Fruit fly (Drosophila melanogaster): ENCODE results near the gene CG42680.

The CG42680 gene

DNA sequence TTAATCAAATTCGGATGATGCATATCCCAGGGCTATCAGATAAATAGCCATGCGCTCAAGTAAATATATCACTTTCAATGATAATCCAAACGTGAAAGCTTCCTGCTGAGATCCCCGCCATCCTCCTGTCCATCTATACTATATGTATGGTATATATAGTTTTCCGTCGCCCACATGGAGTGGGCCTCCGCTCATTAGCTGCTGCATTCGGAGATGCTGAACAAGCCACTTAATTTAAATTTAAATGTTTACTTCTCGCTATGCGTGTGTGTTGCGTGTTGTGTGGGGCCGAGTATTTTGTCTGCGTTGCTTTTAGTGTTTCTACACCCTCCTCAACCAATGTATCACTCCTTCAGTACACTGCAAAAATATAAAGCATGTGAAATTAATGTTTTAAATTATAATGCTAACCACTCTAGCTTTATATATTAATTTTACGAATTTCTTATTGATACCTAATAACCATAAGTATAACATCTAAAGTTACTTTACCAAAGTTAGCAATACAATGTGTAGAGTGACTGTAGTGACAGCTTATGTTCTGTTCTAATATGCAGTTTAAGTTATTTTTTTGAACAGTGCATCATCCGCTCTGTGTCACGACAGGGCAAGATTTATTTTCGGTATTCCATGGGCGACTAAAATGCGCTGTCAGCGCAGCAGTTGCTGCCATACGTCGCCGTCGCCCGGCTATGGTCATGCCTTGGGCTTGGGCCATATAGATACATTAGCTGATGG lies 41.2 kb downstream of the CG42680 start (continued):
- TF ChIP-seq h (optimal IDR thresholded peaks at IDR 0.05), result no peak
- TF ChIP-seq peb (GFP tag; IDR thresholded peaks at IDR 0.05), result peak; percentile 84
- peak; percentile 97 for TF ChIP-seq CG18262 (tag; optimal IDR thresholded peaks at IDR 0.05)
- TF ChIP-seq vnd (GFP tag; IDR thresholded peaks at IDR 0.05; ENCODE audit: partially characterized antibody), result no peak
- peak; percentile 64 for TF ChIP-seq CG3065 (GFP tag; optimal IDR thresholded peaks at IDR 0.05)
- TF ChIP-seq caup (GFP tag; optimal IDR thresholded peaks at IDR 0.05; ENCODE audit: severe bottlenecking), result peak; percentile 58
- TF ChIP-seq Ptx1 (GFP tag; IDR thresholded peaks at IDR 0.05), result peak; percentile 90
- TF ChIP-seq wor (GFP tag; IDR thresholded peaks at IDR 0.05), result peak; percentile 87
- peak in 1 of 2 experiments; percentile 26 for TF ChIP-seq tll (GFP tag; optimal IDR thresholded peaks at IDR 0.05)
- peak; percentile 17 for TF ChIP-seq corto (GFP tag; optimal IDR thresholded peaks at IDR 0.05)
- peak; percentile 84 for TF ChIP-seq CG4328 (GFP tag; optimal IDR thresholded peaks at IDR 0.05)
- TF ChIP-seq CG12659 (GFP tag; optimal IDR thresholded peaks at IDR 0.05), result peak; percentile 77
- peak; percentile 74 for TF ChIP-seq CG17186 (GFP tag; optimal IDR thresholded peaks at IDR 0.05)
- peak; percentile 55; the same call in 2 of the 3 replicates for TF ChIP-seq CG14050 (GFP tag; IDR thresholded peaks at IDR 0.05)
- peak; percentile 82 for TF ChIP-seq CG8281 (tag; optimal IDR thresholded peaks at IDR 0.05)
- TF ChIP-seq fd3F (GFP tag; optimal IDR thresholded peaks at IDR 0.05), result peak; percentile 54
- TF ChIP-seq croc (GFP tag; conservative IDR thresholded peaks at IDR 0.05), result peak; percentile 89
- TF ChIP-seq CG34376 (GFP tag; optimal IDR thresholded peaks at IDR 0.05), result no peak
- peak; percentile 97 for TF ChIP-seq CG2712 (tag; optimal IDR thresholded peaks at IDR 0.05)
- TF ChIP-seq Nf-YA (GFP tag; IDR thresholded peaks at IDR 0.05), result 0 out of 2 replicates have a peak, but pooled peaks have one; percentile 49
- peak in 1 of 3 experiments; percentile 96 for TF ChIP-seq lola (GFP tag; optimal IDR thresholded peaks at IDR 0.05)
- peak; percentile 40 for TF ChIP-seq CG3838 (GFP tag; optimal IDR thresholded peaks at IDR 0.05)
- TF ChIP-seq fru (optimal IDR thresholded peaks at IDR 0.05), result no peak
- TF ChIP-seq ham (GFP tag; IDR thresholded peaks at IDR 0.05), result no peak
- peak; percentile 96 for TF ChIP-seq CG12391 (tag; optimal IDR thresholded peaks at IDR 0.05)
- TF ChIP-seq CG5180 (GFP tag; optimal IDR thresholded peaks at IDR 0.05), result peak; percentile 77
- TF ChIP-seq cwo (GFP tag; optimal IDR thresholded peaks at IDR 0.05), result peak; percentile 69
- TF ChIP-seq Pdp1 (GFP tag; optimal IDR thresholded peaks at IDR 0.05), result peak; percentile 83
- TF ChIP-seq CG11085 (GFP tag; IDR thresholded peaks at IDR 0.05), result 0 out of 2 replicates have a peak, but pooled peaks have one; percentile 17
- peak; percentile 46 for TF ChIP-seq shn (GFP tag; optimal IDR thresholded peaks at IDR 0.05)
- 0 out of 2 replicates have a peak, but pooled peaks have one; percentile 8 for TF ChIP-seq dati (GFP tag; IDR thresholded peaks at IDR 0.05)
- TF ChIP-seq ranshi (GFP tag; IDR thresholded peaks at IDR 0.05), result peak; percentile 74
- TF ChIP-seq CG10543 (GFP tag; optimal IDR thresholded peaks at IDR 0.05), result peak; percentile 81
- TF ChIP-seq CG7963 (GFP tag; IDR thresholded peaks at IDR 0.05; ENCODE audit: partially characterized antibody), result no peak
- TF ChIP-seq CG6689 (GFP tag; IDR thresholded peaks at IDR 0.05), result peak; percentile 87
- TF ChIP-seq pho (GFP tag; optimal IDR thresholded peaks at IDR 0.05), result peak; percentile 7
- no peak for TF ChIP-seq hb (GFP tag; IDR thresholded peaks at IDR 0.05; ENCODE audit: partially characterized antibody)
- peak; percentile 90 for TF ChIP-seq tin (GFP tag; optimal IDR thresholded peaks at IDR 0.05)
- TF ChIP-seq ase (GFP tag; IDR thresholded peaks at IDR 0.05), result peak; percentile 77
- TF ChIP-seq ATbp (GFP tag; optimal IDR thresholded peaks at IDR 0.05), result peak; percentile 91
- no peak for TF ChIP-seq HLHmδ (GFP tag; optimal IDR thresholded peaks at IDR 0.05)
- peak; percentile 72 for TF ChIP-seq CG12104 (GFP tag; optimal IDR thresholded peaks at IDR 0.05)
- TF ChIP-seq disco-r (GFP tag; optimal IDR thresholded peaks at IDR 0.05), result peak; percentile 67
- TF ChIP-seq Mad (GFP tag; optimal IDR thresholded peaks at IDR 0.05), result peak; percentile 78
- TF ChIP-seq Sry-δ (GFP tag; optimal IDR thresholded peaks at IDR 0.05), result peak; percentile 41
- peak; percentile 75 for TF ChIP-seq ac (GFP tag; optimal IDR thresholded peaks at IDR 0.05)
- TF ChIP-seq CG2678 (tag; optimal IDR thresholded peaks at IDR 0.05), result peak; percentile 93
- TF ChIP-seq CG11247 (GFP tag; IDR thresholded peaks at IDR 0.05), result no peak
